Fruit fly (Drosophila melanogaster) whole organism, prepupa: ENCODE data around the gene CG12112.

Source experiments
- CG6792 ChIP-seq: fragments of 200-800 bp; sonication (Bioruptor generic); optimal IDR thresholded peaks from 3 replicates; lab custom pipeline; 2016; ENCODE audit warnings: missing biosample characterization, missing genetic modification characterization
- CG6854 ChIP-seq: fragments of 200-800 bp; sonication (Bioruptor generic); optimal IDR thresholded peaks from 2 replicates; lab custom pipeline; 2017; ENCODE audit warnings: missing biosample characterization, mild to moderate bottlenecking, missing genetic modification characterization
- CG8119 ChIP-seq: fragments of 200-800 bp; sonication (Bioruptor generic); IDR thresholded peaks from 3 replicates; pipeline ENCODE4 v1.3.6; 2022; ENCODE audit warnings: missing biosample characterization, missing genetic modification characterization
- Ets21C ChIP-seq: fragments of 200-800 bp; sonication (Bioruptor generic); optimal IDR thresholded peaks from 3 replicates; lab custom pipeline; 2016; ENCODE audit warnings: missing biosample characterization, missing genetic modification characterization
- Hr39 ChIP-seq: fragments of 200-800 bp; sonication (Bioruptor generic); optimal IDR thresholded peaks from 2 replicates; lab custom pipeline; 2016; ENCODE audit warnings: missing biosample characterization, missing genetic modification characterization
- Lpt ChIP-seq: fragments of 200-800 bp; sonication (Bioruptor generic); optimal IDR thresholded peaks from 3 replicates; lab custom pipeline; 2016; ENCODE audit warnings: missing biosample characterization, missing genetic modification characterization
- Smox ChIP-seq: fragments of 200-800 bp; sonication (Bioruptor generic); optimal IDR thresholded peaks from 3 replicates; lab custom pipeline; 2016; ENCODE audit warnings: missing biosample characterization, missing genetic modification characterization
- Sox15 ChIP-seq: fragments of 200-800 bp; sonication (Bioruptor generic); optimal IDR thresholded peaks from 3 replicates; lab custom pipeline; 2016; ENCODE audit warnings: missing biosample characterization, missing genetic modification characterization
- dsx ChIP-seq: fragments of 200-800 bp; optimal IDR thresholded peaks from 3 replicates; lab custom pipeline; 2019; ENCODE audit warnings: missing biosample characterization, mild to moderate bottlenecking, missing genetic modification characterization, moderate library complexity; ENCODE audit not compliant: poor library complexity, severe bottlenecking
- eg ChIP-seq: fragments of 200-800 bp; sonication (Bioruptor generic); IDR thresholded peaks from 3 replicates; pipeline ENCODE4 v1.3.6; 2022; ENCODE audit warnings: missing biosample characterization, missing genetic modification characterization
- fd59A ChIP-seq: fragments of 200-800 bp; sonication (Bioruptor generic); optimal IDR thresholded peaks from 2 replicates; lab custom pipeline; 2017; ENCODE audit warnings: missing biosample characterization, mild to moderate bottlenecking, missing genetic modification characterization, missing genetic modification reagents
- fd85E ChIP-seq: fragments of 200-800 bp; sonication (Bioruptor generic); optimal IDR thresholded peaks from 3 replicates; lab custom pipeline; 2016; ENCODE audit warnings: missing biosample characterization, missing genetic modification characterization
- ss ChIP-seq, 2 experiments: fragments of 200-800 bp; sonication (Bioruptor generic); optimal IDR thresholded peaks; 2 replicates in 1 of 2; 3 replicates in 1 of 2; lab custom pipeline; 2017 to 2018; ENCODE audit warnings: mild to moderate bottlenecking in 2 of 2, missing biosample characterization in 2 of 2, missing genetic modification characterization in 2 of 2, moderate library complexity in 1 of 2

dm6 chrX:8520517-8520916 lies 39.5 kb downstream of the CG12112 start:
- TF ChIP-seq Ets21C, result no peak
- no peak for TF ChIP-seq dsx (GFP tag; lab: Kevin White, UChicago)
- TF ChIP-seq CG6792 (GFP tag; lab: Kevin White, UChicago), result no peak
- TF ChIP-seq Hr39 (GFP tag; lab: Kevin White, UChicago), result no peak
- TF ChIP-seq ss (GFP tag; optimal IDR thresholded peaks at IDR 0.05; lab: Kevin White, UChicago), result no peak
- no peak for TF ChIP-seq Lpt (GFP tag; lab: Kevin White, UChicago)
- TF ChIP-seq eg (GFP tag; lab: Robert Waterston, UW), result no peak
- TF ChIP-seq CG6854, result no peak
- no peak for TF ChIP-seq CG8119 (GFP tag; lab: Robert Waterston, UW)
- no peak for TF ChIP-seq Smox (GFP tag; lab: Kevin White, UChicago)
- TF ChIP-seq fd85E (GFP tag; lab: Kevin White, UChicago), result no peak
- no peak for TF ChIP-seq fd59A (GFP tag; lab: Kevin White, UChicago)
- no peak for TF ChIP-seq Sox15 (GFP tag; lab: Kevin White, UChicago)
